Fruit fly (Drosophila melanogaster): ENCODE measurements around the gene CG31301.

dm6 chr3R:15371833-15372232, 25.8 kb downstream of the CG31301 start, which contains the start of the genes Ccm3 and CG6136:
- TF ChIP-seq psq (GFP tag; optimal IDR thresholded peaks at IDR 0.05), result peak; percentile 18
- TF ChIP-seq pan (optimal IDR thresholded peaks at IDR 0.05), result no peak
- TF ChIP-seq CG32264 (GFP tag; optimal IDR thresholded peaks at IDR 0.05), result no peak
- no peak for TF ChIP-seq dsf (GFP tag; optimal IDR thresholded peaks at IDR 0.05; ENCODE audit: borderline replicate concordance)

All from whole organism, wandering third instar larva.